Worm (Caenorhabditis elegans) whole organism, L1 larva: Measurements from ENCODE around the gene sqv-6.

ENCODE experiments used
- F16B12.6 ChIP-seq: fragments of 150-350 bp; optimal IDR thresholded peaks from 2 replicates; lab custom pipeline; 2014; ENCODE audit warnings: missing biosample characterization, missing genetic modification characterization
- aha-1 ChIP-seq: fragments of 150-350 bp; optimal IDR thresholded peaks from 2 replicates; lab custom pipeline; 2014; ENCODE audit warnings: missing biosample characterization, missing genetic modification characterization
- alr-1 ChIP-seq: fragments of 200-800 bp; sonication (Bioruptor generic); optimal IDR thresholded peaks from 2 replicates; lab custom pipeline; 2018; ENCODE audit warnings: borderline replicate concordance, mild to moderate bottlenecking, missing genetic modification characterization, missing compliant biosample characterization
- ceh-82 ChIP-seq, 3 experiments: fragments of 150-350 bp in 1 of 3; sonication (generic microtip) in 2 of 3; optimal IDR thresholded peaks; 2 replicates each; lab custom pipeline; 2014 to 2017; ENCODE audit warnings: missing biosample characterization in 3 of 3, missing genetic modification characterization in 3 of 3
- ceh-88 ChIP-seq: fragments of 200-800 bp; sonication (Bioruptor generic); IDR thresholded peaks from 2 replicates; pipeline ENCODE4 v1.3.6; 2022; ENCODE audit warnings: missing genetic modification characterization, missing compliant biosample characterization
- ceh-90 ChIP-seq: sonication (generic microtip); optimal IDR thresholded peaks from 2 replicates; lab custom pipeline; 2016; ENCODE audit warnings: missing genetic modification characterization, missing compliant biosample characterization
- ces-1 ChIP-seq: fragments of 150-350 bp; optimal IDR thresholded peaks from 2 replicates; lab custom pipeline; 2014; ENCODE audit warnings: missing biosample characterization, missing genetic modification reagents, missing genetic modification characterization
- dpl-1 ChIP-seq, 3 experiments: fragments of 150-350 bp in 2 of 3; sonication (generic microtip) in 1 of 3; optimal IDR thresholded peaks; 2 replicates each; lab custom pipeline; 2014 to 2017; ENCODE audit warnings: missing biosample characterization in 3 of 3, missing genetic modification characterization in 3 of 3, missing genetic modification reagents in 3 of 3
- dsc-1 ChIP-seq: sonication (generic microtip); optimal IDR thresholded peaks from 2 replicates; lab custom pipeline; 2016; ENCODE audit warnings: mild to moderate bottlenecking, missing genetic modification characterization, missing compliant biosample characterization
- efl-1 ChIP-seq, 4 experiments: fragments of 150-350 bp; optimal IDR thresholded peaks in 3 of 4; peaks in 1 of 4; 1 replicate in 1 of 4; 2 replicates in 3 of 4; lab custom pipeline; 2014; ENCODE audit warnings: missing biosample characterization in 2 of 4, missing genetic modification characterization in 2 of 4, missing genetic modification reagents in 2 of 4
- efl-3 ChIP-seq: fragments of 200-800 bp; sonication (Bioruptor generic); optimal IDR thresholded peaks from 2 replicates; lab custom pipeline; 2018; ENCODE audit warnings: mild to moderate bottlenecking, missing genetic modification characterization, missing compliant biosample characterization
- egl-27 ChIP-seq, 2 experiments: fragments of 150-350 bp in 1 of 2; sonication (generic microtip); optimal IDR thresholded peaks; 3 replicates each; lab custom pipeline; 2017 to 2018; ENCODE audit warnings: missing biosample characterization in 2 of 2, missing genetic modification characterization in 2 of 2, missing genetic modification reagents in 2 of 2
- elt-2 ChIP-seq: sonication (generic microtip); optimal IDR thresholded peaks from 2 replicates; lab custom pipeline; 2016; ENCODE audit warnings: missing genetic modification characterization, mild to moderate bottlenecking, inconsistent platforms, missing compliant biosample characterization, missing genetic modification reagents
- elt-3 ChIP-seq, 6 experiments: fragments of 150-350 bp in 1 of 6; sonication (generic microtip); optimal IDR thresholded peaks; 2 replicates each; lab custom pipeline; 2017 to 2018; ENCODE audit warnings: missing biosample characterization in 6 of 6, missing genetic modification characterization in 6 of 6, inconsistent platforms in 1 of 6
- fkh-10 ChIP-seq: sonication (generic microtip); optimal IDR thresholded peaks from 2 replicates; lab custom pipeline; 2017; ENCODE audit warnings: missing biosample characterization, missing genetic modification reagents, missing genetic modification characterization
- fkh-4 ChIP-seq: sonication (generic microtip); optimal IDR thresholded peaks from 2 replicates; lab custom pipeline; 2016; ENCODE audit warnings: missing compliant biosample characterization, missing genetic modification characterization, borderline replicate concordance
- fkh-8 ChIP-seq: sonication (generic microtip); optimal IDR thresholded peaks from 2 replicates; lab custom pipeline; 2016; ENCODE audit warnings: mild to moderate bottlenecking, missing genetic modification characterization, missing compliant biosample characterization
- fos-1 ChIP-seq: fragments of 150-350 bp; optimal IDR thresholded peaks from 2 replicates; lab custom pipeline; 2014; ENCODE audit warnings: missing biosample characterization, missing genetic modification characterization
- grh-1 ChIP-seq: fragments of 200-800 bp; sonication (Bioruptor generic); IDR thresholded peaks from 2 replicates; pipeline ENCODE4 v1.3.6; 2022; ENCODE audit warnings: missing genetic modification reagents, missing genetic modification characterization, missing compliant biosample characterization
- irx-1 ChIP-seq: sonication (generic microtip); optimal IDR thresholded peaks from 2 replicates; lab custom pipeline; 2016; ENCODE audit warnings: missing genetic modification characterization, missing compliant biosample characterization
- isw-1 ChIP-seq: fragments of 200-800 bp; sonication (Bioruptor generic); IDR thresholded peaks from 2 replicates; pipeline ENCODE4 v1.3.6; 2022; ENCODE audit warnings: missing genetic modification characterization, missing compliant biosample characterization
- lin-13 ChIP-seq: fragments of 150-350 bp; optimal IDR thresholded peaks from 2 replicates; lab custom pipeline; 2014; ENCODE audit warnings: missing biosample characterization, missing genetic modification reagents, missing genetic modification characterization
- lin-35 ChIP-seq, 2 experiments: fragments of 150-350 bp; optimal IDR thresholded peaks; 2 replicates each; lab custom pipeline; 2014; ENCODE audit warnings: missing biosample characterization in 2 of 2, missing genetic modification characterization in 2 of 2, missing genetic modification reagents in 2 of 2
- lin-39 ChIP-seq: fragments of 150-350 bp; optimal IDR thresholded peaks from 2 replicates; lab custom pipeline; 2014; ENCODE audit warnings: missing biosample characterization, missing genetic modification reagents, missing genetic modification characterization
- lir-3 ChIP-seq: sonication (generic microtip); optimal IDR thresholded peaks from 2 replicates; lab custom pipeline; 2016; ENCODE audit warnings: mild to moderate bottlenecking, missing genetic modification characterization, moderate library complexity, missing compliant biosample characterization; ENCODE audit not compliant: poor library complexity
- lsy-2 ChIP-seq, 2 experiments: fragments of 150-350 bp; optimal IDR thresholded peaks; 2 replicates each; lab custom pipeline; 2014; ENCODE audit warnings: missing biosample characterization in 2 of 2, missing genetic modification characterization in 2 of 2
- mdl-1 ChIP-seq, 2 experiments: fragments of 150-350 bp; optimal IDR thresholded peaks; 2 replicates each; lab custom pipeline; 2014 to 2017; ENCODE audit warnings: missing biosample characterization in 2 of 2, missing genetic modification characterization in 2 of 2, inconsistent platforms in 1 of 2
- mef-2 ChIP-seq: fragments of 150-350 bp; optimal IDR thresholded peaks from 2 replicates; lab custom pipeline; 2014; ENCODE audit warnings: missing biosample characterization, missing genetic modification characterization
- mep-1 ChIP-seq: fragments of 150-350 bp; optimal IDR thresholded peaks from 2 replicates; lab custom pipeline; 2014; ENCODE audit warnings: missing biosample characterization, missing genetic modification characterization
- nhr-11 ChIP-seq: fragments of 150-350 bp; optimal IDR thresholded peaks from 2 replicates; lab custom pipeline; 2014; ENCODE audit warnings: missing biosample characterization, missing genetic modification characterization
- nhr-12 ChIP-seq: sonication (generic microtip); optimal IDR thresholded peaks from 2 replicates; lab custom pipeline; 2017; ENCODE audit warnings: missing biosample characterization, missing genetic modification characterization
- nhr-20 ChIP-seq: sonication (generic microtip); optimal IDR thresholded peaks from 2 replicates; lab custom pipeline; 2016; ENCODE audit warnings: mild to moderate bottlenecking, missing genetic modification characterization, missing compliant biosample characterization
- nhr-28 ChIP-seq: fragments of 150-350 bp; optimal IDR thresholded peaks from 2 replicates; lab custom pipeline; 2014; ENCODE audit warnings: missing biosample characterization, missing genetic modification characterization
- nhr-47 ChIP-seq: sonication (generic microtip); optimal IDR thresholded peaks from 2 replicates; lab custom pipeline; 2016; ENCODE audit warnings: mild to moderate bottlenecking, missing genetic modification characterization, moderate library complexity, missing compliant biosample characterization
- nhr-71 ChIP-seq: sonication (generic microtip); optimal IDR thresholded peaks from 2 replicates; lab custom pipeline; 2016; ENCODE audit warnings: mild to moderate bottlenecking, missing genetic modification characterization, moderate library complexity, missing compliant biosample characterization
- nhr-84 ChIP-seq: sonication (generic microtip); optimal IDR thresholded peaks from 2 replicates; lab custom pipeline; 2017; ENCODE audit warnings: missing biosample characterization, missing genetic modification characterization
- nhr-85 ChIP-seq: sonication (generic microtip); peaks from one replicate; lab custom pipeline; 2016; ENCODE audit warnings: missing genetic modification characterization, inconsistent platforms, missing compliant biosample characterization
- pqm-1 ChIP-seq: sonication (generic microtip); optimal IDR thresholded peaks from 3 replicates; lab custom pipeline; 2017; ENCODE audit warnings: missing biosample characterization, missing genetic modification characterization
- rnt-1 ChIP-seq: sonication (generic microtip); optimal IDR thresholded peaks from 2 replicates; lab custom pipeline; 2016; ENCODE audit warnings: mild to moderate bottlenecking, missing genetic modification characterization, moderate library complexity, missing compliant biosample characterization
- snu-23 ChIP-seq: sonication (generic microtip); optimal IDR thresholded peaks from 2 replicates; lab custom pipeline; 2016; ENCODE audit warnings: missing genetic modification characterization, missing compliant biosample characterization
- swsn-7 ChIP-seq: sonication (generic microtip); optimal IDR thresholded peaks from 2 replicates; lab custom pipeline; 2016; ENCODE audit warnings: missing genetic modification characterization, missing compliant biosample characterization
- tbx-2 ChIP-seq: sonication (generic microtip); optimal IDR thresholded peaks from 2 replicates; lab custom pipeline; 2016; ENCODE audit warnings: missing genetic modification characterization, missing compliant biosample characterization
- tlp-1 ChIP-seq: fragments of 150-350 bp; optimal IDR thresholded peaks from 2 replicates; lab custom pipeline; 2014; ENCODE audit warnings: missing biosample characterization, missing genetic modification characterization
- unc-30 ChIP-seq: sonication (generic microtip); optimal IDR thresholded peaks from 2 replicates; lab custom pipeline; 2017; ENCODE audit warnings: missing biosample characterization, missing genetic modification characterization
- unc-62 ChIP-seq: fragments of 150-350 bp; optimal IDR thresholded peaks from 2 replicates; lab custom pipeline; 2014; ENCODE audit warnings: missing biosample characterization, missing genetic modification reagents, missing genetic modification characterization
- unc-98 ChIP-seq: fragments of 200-800 bp; sonication (Bioruptor generic); IDR thresholded peaks from 2 replicates; pipeline ENCODE4 v1.3.6; 2022; ENCODE audit warnings: missing genetic modification characterization, missing compliant biosample characterization
- xbp-1 ChIP-seq: sonication (generic microtip); optimal IDR thresholded peaks from 2 replicates; lab custom pipeline; 2016; ENCODE audit warnings: missing genetic modification characterization, missing compliant biosample characterization
- ztf-4 ChIP-seq: fragments of 150-350 bp; optimal IDR thresholded peaks from 2 replicates; lab custom pipeline; 2014; ENCODE audit warnings: missing biosample characterization, missing genetic modification characterization

Gene sqv-6

DNA sequence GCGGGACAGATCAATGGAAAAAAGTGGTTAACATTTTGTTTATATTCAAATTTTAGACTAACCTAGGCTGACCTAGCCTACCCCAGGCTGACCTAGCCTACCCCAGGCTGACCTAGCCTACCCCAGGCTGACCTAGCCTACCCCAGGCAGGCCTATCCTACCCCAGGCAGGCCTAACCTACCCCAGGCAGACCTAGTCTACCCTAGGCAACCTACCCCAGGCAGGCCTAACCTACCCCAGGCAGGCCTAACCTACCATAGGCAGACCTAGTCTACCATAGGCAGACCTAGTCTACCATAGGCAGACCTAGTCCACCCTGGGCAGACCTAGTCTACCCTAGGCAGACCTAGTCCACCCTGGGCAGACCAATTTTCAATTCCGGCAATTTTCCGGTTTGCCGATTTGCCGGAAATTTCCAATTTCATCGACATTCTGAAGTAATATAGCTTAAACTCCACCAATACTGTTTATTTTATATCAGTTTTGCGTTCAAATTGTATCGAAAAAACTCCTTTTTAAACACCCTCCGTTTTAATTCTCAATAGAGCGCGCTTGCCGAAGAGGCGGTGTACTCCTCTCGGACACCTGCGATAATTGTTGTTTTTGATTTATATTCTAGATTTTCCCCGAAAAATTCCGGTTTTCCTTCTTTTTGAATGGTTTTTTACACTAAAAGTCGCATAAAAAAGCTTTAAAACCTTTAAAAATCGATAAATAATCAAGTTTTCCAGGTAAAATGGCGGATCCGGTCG is 60.2 kb downstream of the sqv-6 start, which contains the start of gene trm-2A (continued):
- TF ChIP-seq tlp-1 (tag; lab: Kevin White, UChicago) (no peak), grh-1 (GFP tag; lab: Robert Waterston, UW) (peak; percentile 81), fkh-8 (tag; lab: Kevin White, UChicago) (peak; percentile 76), alr-1 (tag; lab: Kevin White, UChicago) (no peak), unc-30 (tag; lab: Kevin White, UChicago) (peak; percentile 11), ceh-88 (no peak), efl-3 (GFP tag; lab: Kevin White, UChicago) (no peak), lir-3 (tag; lab: Kevin White, UChicago) (no peak), fkh-4 (tag; lab: Kevin White, UChicago) (peak; percentile 25), efl-1 (optimal IDR thresholded peaks at IDR 0.05; lab: Kevin White, UChicago) (peak; percentile 89 to 98), efl-1 (GFP tag; optimal IDR thresholded peaks at IDR 0.05 in 1 of 2; lab: Kevin White, UChicago) (peak; percentile 98 to 100), ces-1 (no peak), mdl-1 (tag; optimal IDR thresholded peaks at IDR 0.05; lab: Kevin White, UChicago) (peak in 1 of 2 experiments; percentile 63), ceh-90 (tag; lab: Kevin White, UChicago) (peak; percentile 33), lsy-2 (tag; optimal IDR thresholded peaks at IDR 0.05; lab: Kevin White, UChicago) (peak; percentile 83 to 88), fkh-10 (GFP tag; lab: Kevin White, UChicago) (no peak), nhr-12 (no peak), isw-1 (GFP tag; lab: Robert Waterston, UW) (peak; percentile 64), lin-13 (GFP tag; lab: Kevin White, UChicago) (peak; percentile 64), dsc-1 (peak; percentile 79), pqm-1 (tag; lab: Kevin White, UChicago) (no peak), lin-35 (GFP tag; optimal IDR thresholded peaks at IDR 0.05; lab: Kevin White, UChicago) (peak; percentile 98 to 99), nhr-84 (no peak), mef-2 (tag; lab: Kevin White, UChicago) (no peak), nhr-47 (peak; percentile 89), elt-2 (tag; lab: Kevin White, UChicago) (peak; percentile 27), lin-39 (peak; percentile 53), nhr-28 (tag; lab: Kevin White, UChicago) (no peak), dpl-1 (GFP tag; optimal IDR thresholded peaks at IDR 0.05; lab: Kevin White, UChicago) (peak; percentile 89 to 98 (median 98)), nhr-11 (tag; lab: Kevin White, UChicago) (peak; percentile 52), swsn-7 (tag; lab: Kevin White, UChicago) (peak; percentile 83), nhr-71 (tag; lab: Kevin White, UChicago) (peak; percentile 89), xbp-1 (tag; lab: Kevin White, UChicago) (peak; percentile 82), egl-27 (tag; optimal IDR thresholded peaks at IDR 0.05; lab: Kevin White, UChicago) (no peak), aha-1 (tag; lab: Kevin White, UChicago) (no peak), irx-1 (tag; lab: Kevin White, UChicago) (peak; percentile 70), ztf-4 (tag; lab: Kevin White, UChicago) (peak; percentile 35), unc-98 (GFP tag; lab: Robert Waterston, UW) (no peak), unc-62 (GFP tag; lab: Kevin White, UChicago) (no peak), ceh-82 (tag; optimal IDR thresholded peaks at IDR 0.05; lab: Kevin White, UChicago) (peak; percentile 86 to 91 (median 87)), mep-1 (tag; lab: Kevin White, UChicago) (peak; percentile 87)
- TF ChIP-seq, all 84 proteins: peak for 56

DNA sequence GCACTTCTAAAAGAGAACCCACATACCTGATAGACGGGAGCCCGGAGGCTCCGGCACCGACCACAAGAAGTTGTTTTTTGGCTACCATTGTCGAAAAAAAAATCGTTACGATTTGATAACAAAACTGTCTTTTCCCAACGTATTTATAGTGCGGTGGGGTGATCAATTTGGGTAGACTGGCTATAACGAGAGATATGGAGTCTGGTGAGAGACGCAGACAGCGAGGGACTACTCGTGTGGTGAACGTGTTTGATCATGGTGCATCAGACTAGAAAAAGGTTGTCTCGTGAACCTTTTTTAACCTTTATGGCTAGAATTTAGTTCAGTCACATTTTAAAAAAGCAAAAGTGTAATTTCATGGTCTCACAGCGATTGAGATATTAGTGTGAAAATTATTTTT is 61.1 kb downstream of the sqv-6 start, which contains the start of gene fmo-5:
Gene fmo-5, minus strand, starts transcription at position 206 of the 400 bp plus-strand sequence.
- TF ChIP-seq nhr-20 (tag; lab: Kevin White, UChicago) (peak; percentile 88), fos-1 (no peak), F16B12.6 (peak; percentile 15), aha-1 (tag; lab: Kevin White, UChicago) (no peak), elt-3 (tag; optimal IDR thresholded peaks at IDR 0.05; lab: Kevin White, UChicago) (peak in 3 of 6 experiments; percentile 18 to 60 (median 42)), tbx-2 (tag; lab: Kevin White, UChicago) (peak; percentile 48), snu-23 (GFP tag; lab: Kevin White, UChicago) (peak; percentile 64), efl-1 (optimal IDR thresholded peaks at IDR 0.05; lab: Kevin White, UChicago) (peak; percentile 42 to 65), efl-1 (GFP tag; optimal IDR thresholded peaks at IDR 0.05 in 1 of 2; lab: Kevin White, UChicago) (peak; percentile 60 to 97), xbp-1 (tag; lab: Kevin White, UChicago) (no peak), nhr-47 (peak; percentile 35), lin-35 (GFP tag; optimal IDR thresholded peaks at IDR 0.05; lab: Kevin White, UChicago) (peak; percentile 48 to 78), elt-2 (tag; lab: Kevin White, UChicago) (peak; percentile 49), pqm-1 (tag; lab: Kevin White, UChicago) (no peak), lsy-2 (tag; optimal IDR thresholded peaks at IDR 0.05; lab: Kevin White, UChicago) (no peak), grh-1 (GFP tag; lab: Robert Waterston, UW) (0 out of 2 replicates have a peak, but pooled peaks have one; percentile 35), nhr-85 (peak; percentile 73), tlp-1 (tag; lab: Kevin White, UChicago) (no peak), rnt-1 (tag; lab: Kevin White, UChicago) (peak; percentile 46)
